Fruit fly (Drosophila melanogaster): ENCODE data around the gene Cht11.

DNA sequence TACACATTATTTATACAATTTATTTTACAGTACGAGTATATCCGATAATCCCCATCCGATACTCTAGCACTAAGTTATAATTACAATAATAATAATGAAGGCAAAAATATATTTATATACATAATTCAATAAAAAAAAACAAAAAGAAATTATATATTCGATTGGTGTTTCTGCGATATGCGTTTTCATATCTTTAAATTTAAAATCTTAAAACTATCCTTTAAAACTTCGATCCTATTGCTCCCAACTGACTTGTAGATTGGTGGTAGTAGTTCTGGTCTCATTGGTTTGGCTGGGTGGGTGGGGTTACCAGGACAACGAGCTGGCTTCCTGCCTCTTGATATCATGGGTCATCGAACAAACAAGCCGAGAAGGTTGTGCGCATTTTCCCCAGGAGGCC, 35.6 kb downstream of the Cht11 start, which contains the start of gene iav:
- TF ChIP-seq kay (GFP tag; ENCODE audit: borderline replicate concordance) (no peak), Hr96 (GFP tag; optimal IDR thresholded peaks at IDR 0.05) (no peak), CG1620 (GFP tag; optimal IDR thresholded peaks at IDR 0.05) (no peak), CG33017 (tag; optimal IDR thresholded peaks at IDR 0.05) (no peak), CG7045 (GFP tag; optimal IDR thresholded peaks at IDR 0.05) (no peak), cic (GFP tag; optimal IDR thresholded peaks at IDR 0.05) (no peak), CG7101 (tag; optimal IDR thresholded peaks at IDR 0.05) (no peak), tj (GFP tag; optimal IDR thresholded peaks at IDR 0.05) (no peak), bab1 (GFP tag; optimal IDR thresholded peaks at IDR 0.05) (no peak)

All from whole organism, adult.